Fruit fly (Drosophila melanogaster) whole organism, prepupa: Measurements from ENCODE around the gene CG12594.

Source experiments
- CG3032 ChIP-seq: fragments of 200-800 bp; optimal IDR thresholded peaks from 2 replicates; lab custom pipeline; 2019; ENCODE audit warnings: missing biosample characterization, mild to moderate bottlenecking, missing genetic modification characterization, moderate library complexity
- Hr39 ChIP-seq: fragments of 200-800 bp; sonication (Bioruptor generic); optimal IDR thresholded peaks from 2 replicates; lab custom pipeline; 2016; ENCODE audit warnings: missing biosample characterization, missing genetic modification characterization

dm6 chr3R:11777058-11777457, 55.5 kb downstream of the CG12594 start:
- TF ChIP-seq Hr39 (GFP tag; lab: Kevin White, UChicago) (no peak), CG3032 (tag; lab: Kevin White, UChicago) (no peak)
